Worm (Caenorhabditis elegans): Measurements from ENCODE around the gene ifbp-1.

ifbp-1 gene

DNA sequence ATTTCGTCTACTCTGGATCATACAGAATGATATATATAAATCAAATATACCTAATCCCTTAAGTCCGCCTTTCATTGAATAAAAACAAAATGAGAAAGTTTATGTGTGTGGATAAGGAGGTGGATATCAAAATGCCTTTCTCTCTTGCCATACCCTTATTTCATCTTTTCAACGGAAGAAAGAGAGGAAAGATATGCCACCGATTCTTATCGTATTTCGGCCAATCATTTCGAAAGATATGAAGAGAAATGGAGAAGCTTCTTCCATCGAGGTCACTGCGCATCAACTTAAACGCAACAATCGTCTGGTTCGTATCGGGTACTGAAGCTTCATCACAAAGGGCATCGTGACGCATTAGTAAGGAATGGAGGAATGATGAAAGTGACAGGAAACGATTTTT lies 33.2 kb upstream of the ifbp-1 start:
- TF ChIP-seq mdl-1 (tag; optimal IDR thresholded peaks at IDR 0.05) (no peak), mep-1 (tag; optimal IDR thresholded peaks at IDR 0.05) (peak; percentile 21), blmp-1 (tag; optimal IDR thresholded peaks at IDR 0.05) (peak; percentile 83), lin-35 (GFP tag; optimal IDR thresholded peaks at IDR 0.05) (no peak), ztf-4 (tag; optimal IDR thresholded peaks at IDR 0.05) (peak; percentile 19), elt-3 (tag; optimal IDR thresholded peaks at IDR 0.05) (peak in 2 of 6 experiments; percentile 11 to 42)

DNA sequence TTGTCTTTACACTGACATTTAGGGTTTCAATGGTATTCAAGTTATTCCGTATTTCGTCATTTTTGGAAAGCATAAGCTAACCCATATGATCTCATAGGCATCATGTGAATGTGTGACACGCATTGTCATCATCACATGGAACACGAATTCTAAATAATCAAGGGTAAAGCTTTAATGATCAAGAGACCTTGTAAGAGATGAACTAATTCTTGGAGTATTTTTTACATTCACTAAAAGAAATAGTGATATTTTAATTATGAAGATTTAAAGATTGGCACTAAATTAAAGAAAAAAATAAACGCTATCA lies 31.9 kb upstream of the ifbp-1 start:
- no peak for TF ChIP-seq C34B4.2 (tag; optimal IDR thresholded peaks at IDR 0.05)
- peak; percentile 15 for TF ChIP-seq jun-1 (tag; optimal IDR thresholded peaks at IDR 0.05)
- TF ChIP-seq ztf-4 (tag; optimal IDR thresholded peaks at IDR 0.05), result peak; percentile 70
- no peak for TF ChIP-seq pag-3 (tag; optimal IDR thresholded peaks at IDR 0.05; ENCODE audit: borderline replicate concordance, insufficient read depth)

DNA sequence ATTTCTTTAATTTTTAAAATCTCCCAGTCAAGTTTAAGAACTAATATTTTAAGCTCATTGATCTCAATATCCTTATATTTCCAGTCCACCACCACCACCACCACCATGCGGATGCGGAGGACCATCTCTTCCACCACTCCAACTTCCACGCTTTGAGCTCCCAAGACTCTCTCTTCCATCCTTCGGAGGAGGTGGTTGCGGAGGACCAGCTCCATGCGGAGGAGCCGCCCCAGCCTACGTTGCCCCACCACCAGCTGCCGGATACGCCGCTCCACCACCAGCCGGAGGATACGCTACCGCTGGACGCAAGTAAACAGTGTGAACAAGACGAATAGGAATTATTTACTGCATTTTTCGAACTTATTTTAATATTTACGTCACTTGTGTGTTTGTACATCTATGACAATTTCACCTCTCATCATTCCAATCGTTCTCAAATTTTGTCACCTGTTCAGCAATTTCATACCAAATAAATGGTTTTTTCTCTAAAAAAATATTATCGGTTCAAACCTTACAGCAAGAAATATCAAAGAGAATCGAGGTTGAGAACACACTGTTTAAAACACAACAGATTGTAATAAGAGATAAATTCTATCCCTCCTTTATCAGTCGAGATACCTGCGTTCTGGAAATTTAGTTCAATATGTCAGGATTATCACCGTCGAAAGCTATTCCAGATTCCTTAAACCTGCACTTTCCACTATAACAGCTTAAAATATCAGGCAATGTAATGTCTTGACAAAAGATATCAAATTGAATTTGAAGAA lies 31.3 kb upstream of the ifbp-1 start:
- no peak for TF ChIP-seq C34B4.2 (tag; optimal IDR thresholded peaks at IDR 0.05)
- TF ChIP-seq pax-3 (tag; optimal IDR thresholded peaks at IDR 0.05), result no peak
- no peak for TF ChIP-seq lin-39 (tag; optimal IDR thresholded peaks at IDR 0.05)
- TF ChIP-seq irx-1 (tag; optimal IDR thresholded peaks at IDR 0.05), result no peak
- TF ChIP-seq nhr-84 (tag; optimal IDR thresholded peaks at IDR 0.05), result no peak
- no peak for TF ChIP-seq ceh-63 (GFP tag; optimal IDR thresholded peaks at IDR 0.05)
- TF ChIP-seq sup-37 (GFP tag; optimal IDR thresholded peaks at IDR 0.05), result no peak
- TF ChIP-seq lin-35 (GFP tag; optimal IDR thresholded peaks at IDR 0.05), result no peak
- no peak for TF ChIP-seq efl-1 (optimal IDR thresholded peaks at IDR 0.05)
- TF ChIP-seq efl-1 (GFP tag; optimal IDR thresholded peaks at IDR 0.05 in 1 of 2), result no peak

DNA sequence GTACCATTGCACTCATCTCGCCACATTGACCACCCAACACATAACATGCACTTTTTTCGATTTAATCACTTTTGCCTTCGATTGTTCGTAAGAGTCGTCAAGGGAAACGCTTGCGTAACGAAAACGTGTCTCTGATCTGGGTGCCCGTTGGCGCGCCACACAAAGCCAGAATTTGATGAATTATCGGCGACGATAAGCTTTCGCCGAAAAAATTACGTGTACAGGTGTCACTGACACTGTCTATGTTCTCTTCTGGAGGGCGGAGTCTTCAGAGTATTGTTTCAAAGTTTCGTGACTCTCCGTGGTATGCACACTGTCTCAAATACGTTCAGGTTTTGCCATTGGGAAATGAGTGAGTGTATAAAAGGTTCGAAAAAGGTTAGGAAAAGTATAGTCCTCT lies 30.6 kb upstream of the ifbp-1 start, which contains the start of gene F53F1.4:
Gene F53F1.4, plus strand, starts transcription at position 390 of the 400 bp plus-strand sequence.
- peak; percentile 85 for TF ChIP-seq blmp-1 (tag; optimal IDR thresholded peaks at IDR 0.05)
- no peak for TF ChIP-seq pag-3 (tag; optimal IDR thresholded peaks at IDR 0.05; ENCODE audit: borderline replicate concordance, insufficient read depth)

DNA sequence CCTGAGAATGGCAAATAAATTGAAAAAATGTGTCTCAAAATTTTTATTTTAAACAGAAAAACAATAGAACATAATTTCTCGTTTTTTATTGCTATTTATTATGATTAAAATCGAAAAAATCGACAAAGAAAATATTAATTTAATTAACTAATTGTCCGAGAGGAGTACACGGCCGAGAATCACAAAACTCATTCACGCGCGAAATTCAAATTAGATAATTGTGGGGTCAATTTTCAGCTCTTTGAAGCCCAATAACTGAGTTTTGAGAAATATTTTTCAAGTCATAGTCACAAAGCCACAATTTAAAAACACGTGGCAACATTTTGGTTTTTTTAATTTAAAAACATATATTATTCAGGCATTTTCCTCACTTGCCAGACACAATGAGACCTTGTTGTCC lies 29.0 kb upstream of the ifbp-1 start:
- TF ChIP-seq ceh-88 (GFP tag; IDR thresholded peaks at IDR 0.05) (no peak), egl-27 (tag; optimal IDR thresholded peaks at IDR 0.05) (no peak), fkh-10 (GFP tag; optimal IDR thresholded peaks at IDR 0.05) (no peak), hlh-4 (tag; optimal IDR thresholded peaks at IDR 0.05) (no peak), lir-3 (tag; optimal IDR thresholded peaks at IDR 0.05; ENCODE audit: poor library complexity) (peak; percentile 82), sox-4 (tag; optimal IDR thresholded peaks at IDR 0.05) (peak; percentile 23), aha-1 (tag; optimal IDR thresholded peaks at IDR 0.05) (no peak), lin-13 (GFP tag; optimal IDR thresholded peaks at IDR 0.05) (no peak), xbp-1 (tag; optimal IDR thresholded peaks at IDR 0.05) (peak; percentile 10), pag-3 (tag; optimal IDR thresholded peaks at IDR 0.05; ENCODE audit: borderline replicate concordance, insufficient read depth) (no peak), nhr-84 (tag; optimal IDR thresholded peaks at IDR 0.05) (no peak), fkh-4 (tag; optimal IDR thresholded peaks at IDR 0.05; ENCODE audit: borderline replicate concordance) (peak; percentile 56), hpl-2 (GFP tag; optimal IDR thresholded peaks at IDR 0.05) (no peak), skn-1 (tag; optimal IDR thresholded peaks at IDR 0.05) (no peak), lin-14 (GFP tag; optimal IDR thresholded peaks at IDR 0.05) (peak; percentile 30), tbx-2 (tag; optimal IDR thresholded peaks at IDR 0.05) (peak; percentile 43), mep-1 (tag; optimal IDR thresholded peaks at IDR 0.05) (peak; percentile 3), jun-1 (tag; optimal IDR thresholded peaks at IDR 0.05) (no peak), unc-86 (tag; optimal IDR thresholded peaks at IDR 0.05) (no peak), nhr-19 (GFP tag; conservative IDR thresholded peaks at IDR 0.05) (peak; percentile 54), nhr-28 (tag; optimal IDR thresholded peaks at IDR 0.05) (no peak), nhr-76 (tag; optimal IDR thresholded peaks at IDR 0.05) (no peak), lin-39 (tag; optimal IDR thresholded peaks at IDR 0.05) (peak; percentile 54), grh-1 (GFP tag; IDR thresholded peaks at IDR 0.05) (peak; percentile 53; the same call in 1 of the 2 replicates), pax-3 (tag; optimal IDR thresholded peaks at IDR 0.05) (peak; percentile 80), sptf-1 (tag; optimal IDR thresholded peaks at IDR 0.05) (no peak), snpc-4 (tag; optimal IDR thresholded peaks at IDR 0.05) (no peak), ceh-63 (GFP tag; optimal IDR thresholded peaks at IDR 0.05) (no peak), ztf-11 (tag; optimal IDR thresholded peaks at IDR 0.05) (peak in 1 of 2 experiments; percentile 74), nhr-71 (tag; optimal IDR thresholded peaks at IDR 0.05) (peak; percentile 73), nhr-237 (tag; optimal IDR thresholded peaks at IDR 0.05) (no peak), elt-3 (tag; optimal IDR thresholded peaks at IDR 0.05) (no peak), ceh-82 (tag; optimal IDR thresholded peaks at IDR 0.05) (no peak)
